Fruit fly (Drosophila melanogaster) whole organism, wandering third instar larva: Measurements from ENCODE around the gene Acph-1.
A peak's percentile ranks its signal among the peaks of the same experiment; 100 is the strongest.

Source experiments
- Abd-B ChIP-seq: fragments of >200 bp; optimal IDR thresholded peaks from 2 replicates; lab custom pipeline; 2017; ENCODE audit warnings: missing biosample characterization, missing genetic modification characterization
- CG32264 ChIP-seq: fragments of 200-800 bp; sonication (Bioruptor generic); optimal IDR thresholded peaks from 2 replicates; lab custom pipeline; 2016; ENCODE audit warnings: missing biosample characterization, missing genetic modification characterization
- CG9705 ChIP-seq: fragments of 200-800 bp; sonication (Bioruptor generic); optimal IDR thresholded peaks from 2 replicates; lab custom pipeline; 2018; ENCODE audit warnings: missing biosample characterization, mild to moderate bottlenecking, missing genetic modification characterization
- CrebA ChIP-seq: fragments of 200-800 bp; sonication (Bioruptor generic); optimal IDR thresholded peaks from 2 replicates; lab custom pipeline; 2016; ENCODE audit warnings: missing biosample characterization, mild to moderate bottlenecking, missing genetic modification characterization, borderline replicate concordance
- Dfd ChIP-seq: fragments of >200 bp; optimal IDR thresholded peaks from 2 replicates; lab custom pipeline; 2017; ENCODE audit warnings: missing biosample characterization, missing genetic modification characterization
- Dif ChIP-seq: fragments of 200-275, 200-300 bp; sonication (Bioruptor generic); optimal IDR thresholded peaks from 2 replicates; lab custom pipeline; 2018; ENCODE audit warnings: missing biosample characterization, missing genetic modification characterization; ENCODE audit not compliant: partially characterized antibody
- GATAd ChIP-seq: sonication (Bioruptor generic); optimal IDR thresholded peaks from 2 replicates; lab custom pipeline; 2016; ENCODE audit warnings: missing biosample characterization, missing genetic modification characterization
- HLH106 ChIP-seq: fragments of 200-800 bp; optimal IDR thresholded peaks from 3 replicates; lab custom pipeline; 2019; ENCODE audit warnings: missing biosample characterization, mild to moderate bottlenecking, missing genetic modification characterization, moderate library complexity
- Hnf4 ChIP-seq: fragments of 200-800 bp; sonication (Bioruptor generic); optimal IDR thresholded peaks from 2 replicates; lab custom pipeline; 2016; ENCODE audit warnings: missing biosample characterization, mild to moderate bottlenecking, missing genetic modification characterization
- Hr78 ChIP-seq: fragments of >200 bp; optimal IDR thresholded peaks from 2 replicates; lab custom pipeline; 2017; ENCODE audit warnings: missing biosample characterization, missing genetic modification characterization
- Hr83 ChIP-seq: fragments of 200-300 bp; sonication (Bioruptor generic); optimal IDR thresholded peaks from 2 replicates; lab custom pipeline; 2016; ENCODE audit warnings: missing biosample characterization, mild to moderate bottlenecking, missing genetic modification characterization, moderate library complexity; ENCODE audit not compliant: poor library complexity, severe bottlenecking
- Myc ChIP-seq: fragments of >200 bp; optimal IDR thresholded peaks from 2 replicates; lab custom pipeline; 2017
- N ChIP-seq: fragments of >200 bp; optimal IDR thresholded peaks from 2 replicates; lab custom pipeline; 2018; ENCODE audit warnings: missing biosample characterization, missing external identifiers, missing genetic modification characterization
- OdsH ChIP-seq: fragments of 200-800 bp; sonication (Bioruptor generic); optimal IDR thresholded peaks from 2 replicates; lab custom pipeline; 2016; ENCODE audit warnings: missing biosample characterization, mild to moderate bottlenecking, missing genetic modification characterization
- Rel ChIP-seq, 2 experiments: fragments of 200-800 bp; sonication (Bioruptor generic) in 1 of 2; optimal IDR thresholded peaks; 2 replicates in 1 of 2; 3 replicates in 1 of 2; lab custom pipeline; 2016 to 2019; ENCODE audit warnings: mild to moderate bottlenecking in 2 of 2, missing biosample characterization in 2 of 2, missing genetic modification characterization in 2 of 2, moderate library complexity in 1 of 2
- Sp1 ChIP-seq: fragments of 200-800 bp; sonication (Bioruptor generic); optimal IDR thresholded peaks from 3 replicates; lab custom pipeline; 2019; ENCODE audit warnings: missing biosample characterization, mild to moderate bottlenecking, missing genetic modification characterization, moderate library complexity
- Vsx2 ChIP-seq: fragments of 200-300, 225-300 bp; sonication (Bioruptor generic); optimal IDR thresholded peaks from 2 replicates; lab custom pipeline; 2018; ENCODE audit warnings: missing biosample characterization, missing genetic modification characterization; ENCODE audit not compliant: partially characterized antibody
- br ChIP-seq: fragments of 200-800 bp; sonication (Bioruptor generic); optimal IDR thresholded peaks from 2 replicates; lab custom pipeline; 2016; ENCODE audit warnings: missing biosample characterization, missing genetic modification characterization
- brk ChIP-seq: fragments of 200-800 bp; sonication (Bioruptor generic); optimal IDR thresholded peaks from 2 replicates; lab custom pipeline; 2016; ENCODE audit warnings: missing biosample characterization, mild to moderate bottlenecking, missing genetic modification characterization
- dmrt93B ChIP-seq: fragments of 200-800 bp; sonication (Bioruptor generic); optimal IDR thresholded peaks from 2 replicates; lab custom pipeline; 2018; ENCODE audit warnings: missing biosample characterization, mild to moderate bottlenecking, missing genetic modification characterization
- ey ChIP-seq: fragments of 200-800 bp; sonication (Bioruptor generic); optimal IDR thresholded peaks from 2 replicates; lab custom pipeline; 2016; ENCODE audit warnings: missing biosample characterization, missing genetic modification characterization
- foxo ChIP-seq, 2 experiments: fragments of 200-800 bp; sonication (Bioruptor generic); optimal IDR thresholded peaks; 2 replicates in 1 of 2; 3 replicates in 1 of 2; lab custom pipeline; 2016 to 2017; ENCODE audit warnings: missing biosample characterization in 2 of 2, missing genetic modification characterization in 2 of 2
- fru ChIP-seq: fragments of 200-800 bp; sonication (Bioruptor generic); optimal IDR thresholded peaks from 3 replicates; lab custom pipeline; 2016; ENCODE audit warnings: missing biosample characterization, mild to moderate bottlenecking, missing genetic modification characterization
- h ChIP-seq: fragments of 200-800 bp; sonication (Bioruptor generic); optimal IDR thresholded peaks from 3 replicates; lab custom pipeline; 2016; ENCODE audit warnings: missing biosample characterization, mild to moderate bottlenecking, missing genetic modification characterization
- jim ChIP-seq: fragments of 175-275, 200-325 bp; sonication (Bioruptor generic); optimal IDR thresholded peaks from 2 replicates; lab custom pipeline; 2016; ENCODE audit warnings: missing biosample characterization, mild to moderate bottlenecking, missing genetic modification characterization
- lola ChIP-seq: fragments of >200 bp; optimal IDR thresholded peaks from 2 replicates; lab custom pipeline; 2017; ENCODE audit warnings: missing biosample characterization, missing genetic modification characterization
- pan ChIP-seq: fragments of >200 bp; optimal IDR thresholded peaks from 2 replicates; lab custom pipeline; 2017
- rgr ChIP-seq: fragments of 200-800 bp; sonication (Bioruptor generic); optimal IDR thresholded peaks from 3 replicates; lab custom pipeline; 2016; ENCODE audit warnings: missing biosample characterization, mild to moderate bottlenecking, missing genetic modification characterization
- sage ChIP-seq: fragments of 200-800 bp; sonication (Bioruptor generic); optimal IDR thresholded peaks from 2 replicates; lab custom pipeline; 2016; ENCODE audit warnings: missing biosample characterization, mild to moderate bottlenecking, missing genetic modification characterization
- sv ChIP-seq: fragments of 200-800 bp; sonication (Bioruptor generic); optimal IDR thresholded peaks from 3 replicates; lab custom pipeline; 2016; ENCODE audit warnings: missing biosample characterization, missing genetic modification characterization
- tai ChIP-seq: sonication (Bioruptor generic); optimal IDR thresholded peaks from 2 replicates; lab custom pipeline; 2016; ENCODE audit warnings: missing biosample characterization, missing genetic modification characterization
- usp ChIP-seq: fragments of >200 bp; optimal IDR thresholded peaks from 2 replicates; lab custom pipeline; 2017; ENCODE audit warnings: missing biosample characterization, missing genetic modification characterization

Gene Acph-1

DNA sequence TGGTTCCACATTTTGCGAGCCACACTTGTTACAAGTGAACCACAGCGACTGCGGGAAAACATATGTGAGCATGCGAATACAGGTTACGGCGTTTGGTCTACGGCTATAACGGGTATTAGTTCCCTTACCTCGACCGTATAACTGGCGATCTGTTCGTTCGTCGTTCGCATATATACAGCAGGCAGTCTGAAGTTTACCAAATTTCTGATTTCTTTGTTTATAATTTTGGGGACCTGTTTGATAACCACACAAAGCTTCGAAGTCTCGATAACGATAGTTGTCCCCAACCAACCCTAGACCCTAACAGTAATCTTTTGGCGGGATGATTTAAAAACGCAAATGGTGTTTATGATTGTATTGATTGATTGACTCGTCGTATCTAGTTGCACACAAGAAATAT lies at the start of gene Acph-1:
Gene Acph-1, minus strand, starts transcription at position 278 of the 400 bp plus-strand sequence.
- TF ChIP-seq Rel (GFP tag; optimal IDR thresholded peaks at IDR 0.05; lab: Kevin White, UChicago): no peak
- peak; percentile 36 for TF ChIP-seq Rel (tag; optimal IDR thresholded peaks at IDR 0.05; lab: Kevin White, UChicago)
- TF ChIP-seq Abd-B (GFP tag; lab: Kevin White, UChicago): no peak
- TF ChIP-seq CG32264 (GFP tag; lab: Kevin White, UChicago): no peak
- TF ChIP-seq CrebA (GFP tag; lab: Kevin White, UChicago): no peak
- TF ChIP-seq Myc (lab: Kevin White, UChicago): no peak
- TF ChIP-seq Dif (GFP tag; lab: Kevin White, UChicago): no peak
- TF ChIP-seq brk (GFP tag; lab: Kevin White, UChicago): no peak
- no peak for TF ChIP-seq h (GFP tag; lab: Kevin White, UChicago)
- no peak for TF ChIP-seq Hr78 (GFP tag; lab: Kevin White, UChicago)
- TF ChIP-seq sv (GFP tag; lab: Kevin White, UChicago): no peak
- no peak for TF ChIP-seq dmrt93B
- peak; percentile 61 for TF ChIP-seq rgr (GFP tag; lab: Kevin White, UChicago)
- no peak for TF ChIP-seq Sp1 (GFP tag; lab: Kevin White, UChicago)
- TF ChIP-seq Dfd (GFP tag; lab: Kevin White, UChicago): no peak
- no peak for TF ChIP-seq GATAd
- no peak for TF ChIP-seq CG9705
- TF ChIP-seq usp (GFP tag; lab: Kevin White, UChicago): no peak

DNA sequence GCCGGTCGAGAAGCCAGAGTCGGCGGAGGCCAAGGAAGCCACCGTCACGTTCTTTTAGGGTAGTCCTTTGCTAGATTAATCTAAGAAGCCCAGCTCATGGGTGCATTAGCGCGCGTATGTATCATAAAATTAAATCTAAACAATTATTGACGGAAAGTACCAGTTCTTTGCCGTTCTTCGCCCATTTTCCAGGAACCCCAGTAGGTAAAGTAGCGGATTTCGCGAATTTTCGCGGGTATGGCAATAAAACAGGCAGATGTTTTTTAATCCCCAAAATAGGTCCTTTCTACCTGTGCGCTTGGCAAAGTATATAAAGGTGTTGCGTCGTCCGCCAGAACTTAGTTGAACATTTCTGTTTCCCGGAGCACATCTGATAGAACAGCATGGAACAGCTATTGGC lies 47.7 kb upstream of the Acph-1 start:
- TF ChIP-seq Myc (lab: Kevin White, UChicago): no peak
- no peak for TF ChIP-seq N
- no peak for TF ChIP-seq dmrt93B
- no peak for TF ChIP-seq pan (lab: Kevin White, UChicago)
- no peak for TF ChIP-seq lola (GFP tag; lab: Kevin White, UChicago)
- no peak for TF ChIP-seq HLH106 (tag; lab: Kevin White, UChicago)
- TF ChIP-seq Rel (GFP tag; optimal IDR thresholded peaks at IDR 0.05; lab: Kevin White, UChicago): no peak
- TF ChIP-seq Rel (tag; optimal IDR thresholded peaks at IDR 0.05; lab: Kevin White, UChicago): no peak
- no peak for TF ChIP-seq jim (GFP tag; lab: Kevin White, UChicago)
- no peak for TF ChIP-seq Hr78 (GFP tag; lab: Kevin White, UChicago)

DNA sequence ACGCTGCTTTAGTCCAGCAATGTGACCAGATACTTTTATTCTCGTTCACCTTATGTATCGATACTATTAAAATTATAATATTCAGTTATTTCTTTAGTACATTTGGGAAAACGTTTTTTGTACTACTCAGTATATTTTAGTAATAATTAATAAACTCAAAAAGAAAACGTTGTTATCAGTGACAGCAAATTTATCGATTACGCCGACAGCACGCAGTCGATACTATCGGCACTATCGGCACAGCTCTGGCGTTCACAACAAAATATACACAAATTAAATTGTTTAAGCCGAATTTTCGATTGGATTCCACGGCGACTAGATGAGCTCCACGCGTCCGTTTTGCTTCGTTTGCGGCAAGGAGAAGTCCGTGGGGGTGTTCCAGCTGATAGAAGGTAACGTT lies 46.3 kb upstream of the Acph-1 start, which contains the start of the genes janA, Sry-alpha and Sry-beta:
Gene janA, minus strand, starts transcription at position 40 of the 400 bp plus-strand sequence.
Gene Sry-alpha, plus strand, starts transcription at position 226 of the 400 bp plus-strand sequence.
Gene Sry-beta, plus strand, starts transcription at position 226 of the 400 bp plus-strand sequence.
- no peak for TF ChIP-seq Sp1 (GFP tag; lab: Kevin White, UChicago)
- no peak for TF ChIP-seq Hnf4 (GFP tag; lab: Kevin White, UChicago)
- TF ChIP-seq Abd-B (GFP tag; lab: Kevin White, UChicago): no peak
- TF ChIP-seq Myc (lab: Kevin White, UChicago): no peak
- no peak for TF ChIP-seq Rel (GFP tag; optimal IDR thresholded peaks at IDR 0.05; lab: Kevin White, UChicago)
- TF ChIP-seq Rel (tag; optimal IDR thresholded peaks at IDR 0.05; lab: Kevin White, UChicago): no peak
- no peak for TF ChIP-seq Dfd (GFP tag; lab: Kevin White, UChicago)
- no peak for TF ChIP-seq CG9705
- TF ChIP-seq sv (GFP tag; lab: Kevin White, UChicago): peak; percentile 5
- no peak for TF ChIP-seq CrebA (GFP tag; lab: Kevin White, UChicago)
- no peak for TF ChIP-seq N
- TF ChIP-seq OdsH (GFP tag; lab: Kevin White, UChicago): no peak
- no peak for TF ChIP-seq GATAd
- TF ChIP-seq HLH106 (tag; lab: Kevin White, UChicago): no peak
- TF ChIP-seq tai (GFP tag; lab: Kevin White, UChicago): no peak
- no peak for TF ChIP-seq Hr78 (GFP tag; lab: Kevin White, UChicago)
- TF ChIP-seq Hr83 (GFP tag; lab: Kevin White, UChicago): peak; percentile 67
- TF ChIP-seq lola (GFP tag; lab: Kevin White, UChicago): no peak
- TF ChIP-seq Vsx2 (GFP tag; lab: Kevin White, UChicago): no peak
- TF ChIP-seq, all 38 proteins: peak for 2

DNA sequence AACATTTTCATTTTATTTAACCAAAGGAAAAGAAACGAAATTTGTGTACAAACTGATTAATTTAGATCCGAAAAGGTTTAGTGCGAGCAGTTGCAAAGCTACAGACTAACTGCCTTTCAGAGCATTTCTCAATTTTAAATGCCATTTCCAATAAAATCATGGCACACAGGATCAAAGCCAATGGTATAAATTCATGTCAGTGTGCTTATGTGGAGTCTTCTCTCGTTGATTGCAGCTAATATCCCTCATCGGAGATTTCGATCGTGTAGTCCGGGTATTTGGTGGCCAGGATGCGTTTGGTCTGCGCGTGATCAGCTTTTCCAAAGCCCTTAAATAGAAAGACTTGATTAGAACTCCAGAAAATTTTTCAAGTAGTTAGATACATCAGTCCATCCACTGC lies 45.4 kb upstream of the Acph-1 start, which contains the start of gene janB:
Gene janB, minus strand, starts transcription at position 101 of the 400 bp plus-strand sequence.
- no peak for TF ChIP-seq sage
- TF ChIP-seq N: no peak
- no peak for TF ChIP-seq br (GFP tag; lab: Kevin White, UChicago)
- TF ChIP-seq Sp1 (GFP tag; lab: Kevin White, UChicago): no peak
- TF ChIP-seq foxo (GFP tag; optimal IDR thresholded peaks at IDR 0.05; lab: Kevin White, UChicago): no peak
- TF ChIP-seq fru (GFP tag; lab: Kevin White, UChicago): no peak
- no peak for TF ChIP-seq ey (GFP tag; lab: Kevin White, UChicago)
- no peak for TF ChIP-seq HLH106 (tag; lab: Kevin White, UChicago)
- TF ChIP-seq Vsx2 (GFP tag; lab: Kevin White, UChicago): no peak
- TF ChIP-seq, all 38 proteins: peak for 0
